Worm (Caenorhabditis elegans): ENCODE data around the gene C14B4.2.

The C14B4.2 gene

DNA sequence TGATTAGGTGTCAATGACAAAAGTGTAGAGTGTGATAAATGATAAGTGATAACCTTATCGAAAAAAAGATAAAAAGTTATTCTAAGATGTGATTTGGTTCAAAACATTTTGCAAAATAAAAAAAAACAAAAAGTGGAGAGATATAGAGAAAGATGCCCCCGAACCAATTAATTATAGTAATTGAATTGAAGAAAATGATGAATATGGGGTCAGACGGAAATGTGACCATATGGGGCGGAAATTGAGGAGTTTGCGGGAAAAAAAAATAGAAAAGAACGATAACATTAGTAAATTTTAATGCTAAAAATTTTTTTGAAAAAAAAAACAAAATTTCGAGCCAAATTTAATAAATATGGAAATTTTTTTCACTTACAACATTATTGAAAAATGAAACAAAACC is 8.0 kb downstream of the C14B4.2 start:
- TF ChIP-seq nhr-11 (tag; optimal IDR thresholded peaks at IDR 0.05) (no peak), mxl-2 (GFP tag; conservative IDR thresholded peaks at IDR 0.05) (no peak), F37D6.2 (tag; optimal IDR thresholded peaks at IDR 0.05) (no peak), snpc-1.2 (GFP tag; IDR thresholded peaks at IDR 0.05) (no peak), dpl-1 (GFP tag; optimal IDR thresholded peaks at IDR 0.05) (no peak), nhr-6 (tag; optimal IDR thresholded peaks at IDR 0.05) (no peak), zag-1 (tag; optimal IDR thresholded peaks at IDR 0.05) (no peak), hif-1 (tag; optimal IDR thresholded peaks at IDR 0.05) (no peak), jun-1 (tag; optimal IDR thresholded peaks at IDR 0.05) (no peak), nhr-25 (tag; optimal IDR thresholded peaks at IDR 0.05; ENCODE audit: borderline replicate concordance, insufficient read depth) (no peak), tag-97 (GFP tag; IDR thresholded peaks at IDR 0.05) (no peak), fos-1 (tag; optimal IDR thresholded peaks at IDR 0.05) (no peak)

DNA sequence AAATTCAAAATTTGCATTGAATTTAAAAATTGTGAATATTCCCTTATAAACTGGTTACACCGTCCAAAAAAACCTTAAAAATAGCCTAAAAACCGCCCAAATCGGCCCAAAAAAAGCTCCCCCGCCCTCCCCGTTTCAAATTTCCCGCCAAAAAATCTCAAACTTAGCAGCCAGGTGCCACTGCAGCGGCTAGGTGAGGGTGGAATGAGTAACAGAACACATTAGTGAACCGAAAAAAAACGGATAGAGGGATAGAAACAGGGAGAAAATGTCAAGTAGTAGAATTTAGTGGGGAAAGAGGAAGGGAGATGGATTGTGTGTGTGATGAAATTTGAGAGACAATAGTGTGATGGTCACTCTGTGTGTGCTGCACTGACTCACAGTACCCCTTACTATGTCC is 10.5 kb downstream of the C14B4.2 start:
- TF ChIP-seq Y48G9A.11 (GFP tag; IDR thresholded peaks at IDR 0.05) = no peak
- no peak for TF ChIP-seq snpc-4 (tag; optimal IDR thresholded peaks at IDR 0.05)
- no peak for TF ChIP-seq Y105C5A.15 (GFP tag; IDR thresholded peaks at IDR 0.05)
- no peak for TF ChIP-seq nhr-237 (tag; optimal IDR thresholded peaks at IDR 0.05)
- no peak for TF ChIP-seq rbr-2 (tag; optimal IDR thresholded peaks at IDR 0.05)
- no peak for TF ChIP-seq gei-8 (GFP tag; optimal IDR thresholded peaks at IDR 0.05)
- no peak for TF ChIP-seq mes-2 (tag; optimal IDR thresholded peaks at IDR 0.05; ENCODE audit: poor library complexity, severe bottlenecking)
- TF ChIP-seq daf-16 (GFP tag; optimal IDR thresholded peaks at IDR 0.05) = no peak
- no peak for TF ChIP-seq daf-16 (tag; optimal IDR thresholded peaks at IDR 0.05)
- TF ChIP-seq dmd-8 (GFP tag; IDR thresholded peaks at IDR 0.05) = no peak
- TF ChIP-seq ceh-32 (tag; optimal IDR thresholded peaks at IDR 0.05; ENCODE audit: poor library complexity) = no peak
- TF ChIP-seq ceh-28 (tag; optimal IDR thresholded peaks at IDR 0.05) = no peak
- no peak for TF ChIP-seq fkh-10 (GFP tag; optimal IDR thresholded peaks at IDR 0.05)
- no peak for TF ChIP-seq nhr-102 (tag; optimal IDR thresholded peaks at IDR 0.05)
- TF ChIP-seq daf-19 (GFP tag; conservative IDR thresholded peaks at IDR 0.05) = no peak

DNA sequence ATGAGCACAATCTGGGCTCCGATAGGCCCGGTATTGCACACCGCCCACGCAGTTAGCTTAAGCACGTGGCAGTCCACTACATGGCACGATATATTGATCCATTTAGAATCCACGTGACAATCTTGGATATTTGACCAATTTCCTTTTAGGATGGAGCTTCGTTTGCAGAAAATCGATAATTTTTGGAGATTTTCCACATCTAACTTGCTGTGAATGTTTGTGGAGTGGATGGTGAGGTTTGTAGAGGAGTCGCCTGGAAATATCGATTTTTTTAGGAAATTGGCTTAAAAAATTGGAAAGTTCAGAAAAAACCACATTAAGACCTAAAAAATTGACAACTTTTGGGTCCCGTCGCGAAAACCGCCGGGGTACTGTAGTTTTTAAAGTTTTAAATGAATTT is 25.1 kb downstream of the C14B4.2 start:
- TF ChIP-seq nhr-76 (tag; optimal IDR thresholded peaks at IDR 0.05) (no peak), ceh-28 (tag; optimal IDR thresholded peaks at IDR 0.05) (peak; percentile 62)

DNA sequence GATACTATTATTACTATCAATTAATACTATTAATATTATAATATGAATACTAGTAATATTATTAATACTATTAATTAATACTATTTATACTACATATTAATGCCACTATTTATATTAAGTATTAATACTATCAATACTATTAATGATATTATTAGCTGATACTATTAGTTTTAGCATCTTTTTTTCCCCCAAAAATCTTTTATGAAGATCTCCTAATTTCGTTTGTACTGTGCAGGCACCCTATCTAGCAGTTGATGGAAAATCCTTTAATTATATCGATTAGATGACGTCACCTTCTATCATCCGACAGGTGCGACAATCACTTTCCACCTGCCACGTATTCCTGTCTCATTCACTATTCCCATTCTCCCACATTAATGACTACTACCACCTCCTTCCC is 33.2 kb downstream of the C14B4.2 start, which contains the start of gene fbxb-65:
Gene fbxb-65, plus strand, starts transcription at position 301 of the 400 bp plus-strand sequence.
- TF ChIP-seq unc-62 (GFP tag; optimal IDR thresholded peaks at IDR 0.05 in 1 of 2) (peak in 1 of 2 experiments; percentile 13), unc-62 (tag; optimal IDR thresholded peaks at IDR 0.05) (no peak), Y48G9A.11 (GFP tag; IDR thresholded peaks at IDR 0.05) (no peak)

DNA sequence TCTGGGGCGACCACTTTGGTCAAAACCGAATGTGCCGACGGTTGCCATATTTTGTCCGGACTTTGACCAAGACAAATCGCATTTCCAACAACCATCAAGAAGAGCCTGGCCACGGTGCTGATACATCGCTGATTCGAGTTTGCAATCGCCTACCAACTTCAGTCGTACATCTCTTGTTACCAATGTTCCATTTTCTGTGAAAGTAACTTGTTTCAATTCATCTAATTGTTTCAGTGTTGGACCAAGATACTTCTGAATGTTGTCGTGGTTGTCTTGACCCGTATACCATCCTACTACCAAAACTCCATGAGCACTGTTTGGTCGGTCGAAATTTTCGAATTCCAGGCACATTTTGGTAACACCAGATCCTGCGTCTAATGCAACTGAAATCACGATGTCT is 37.0 kb downstream of the C14B4.2 start:
- no peak for TF ChIP-seq madf-9 (GFP tag; conservative IDR thresholded peaks at IDR 0.05)
- TF ChIP-seq aha-1 (tag) = peak; percentile 77
- 0 out of 2 replicates have a peak, but pooled peaks have one; percentile 37 for TF ChIP-seq lim-7 (GFP tag; IDR thresholded peaks at IDR 0.05)
- TF ChIP-seq zfp-2 (tag; optimal IDR thresholded peaks at IDR 0.05) = no peak
- no peak for TF ChIP-seq nhr-48 (tag; optimal IDR thresholded peaks at IDR 0.05)

DNA sequence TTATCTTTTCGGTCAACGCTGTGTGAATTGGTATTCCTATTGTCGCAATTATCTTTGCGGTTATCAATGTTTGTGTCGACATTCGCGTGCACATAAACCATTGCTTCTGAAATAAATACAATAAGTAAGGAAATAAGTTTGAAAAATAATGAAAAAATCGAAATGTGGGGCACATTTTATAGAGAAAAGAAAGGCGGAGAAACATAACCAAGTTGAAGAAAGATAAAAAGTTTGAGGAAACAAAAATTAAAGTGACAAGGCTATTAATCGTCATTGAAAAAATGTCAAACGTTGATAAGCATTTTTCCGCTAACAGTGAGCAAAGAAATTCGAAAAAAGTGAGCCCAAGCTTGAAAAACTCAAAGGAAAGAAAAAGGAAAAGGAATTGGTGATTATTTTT is 40.1 kb downstream of the C14B4.2 start, which contains the start of gene C43D7.4:
Gene C43D7.4, minus strand, starts transcription at position 101 of the 400 bp plus-strand sequence.
- TF ChIP-seq daf-16 (GFP tag; optimal IDR thresholded peaks at IDR 0.05) = no peak
- TF ChIP-seq daf-16 (tag; optimal IDR thresholded peaks at IDR 0.05) = no peak
- TF ChIP-seq nhr-237 (tag; optimal IDR thresholded peaks at IDR 0.05) = no peak
- no peak for TF ChIP-seq zag-1 (tag; optimal IDR thresholded peaks at IDR 0.05)
- no peak for TF ChIP-seq hmg-1.1 (GFP tag; IDR thresholded peaks at IDR 0.05)
- TF ChIP-seq nhr-102 (tag; optimal IDR thresholded peaks at IDR 0.05) = no peak
- TF ChIP-seq snpc-4 (tag; optimal IDR thresholded peaks at IDR 0.05) = no peak
- TF ChIP-seq mdt-29 (GFP tag; IDR thresholded peaks at IDR 0.05) = no peak
- TF ChIP-seq nhr-111 (GFP tag; optimal IDR thresholded peaks at IDR 0.05) = no peak
- TF ChIP-seq unc-130 (GFP tag; optimal IDR thresholded peaks at IDR 0.05) = no peak
- TF ChIP-seq lin-13 (GFP tag; optimal IDR thresholded peaks at IDR 0.05) = no peak
